Fruit fly (Drosophila melanogaster) whole organism, wandering third instar larva: ENCODE results near the gene CG46465.
A peak's percentile ranks its signal among the peaks of the same experiment; 100 is the strongest.

ENCODE experiments used
- Abd-B ChIP-seq: fragments of >200 bp; optimal IDR thresholded peaks from 2 replicates; lab custom pipeline; 2017; ENCODE audit warnings: missing biosample characterization, missing genetic modification characterization
- CG32264 ChIP-seq: fragments of 200-800 bp; sonication (Bioruptor generic); optimal IDR thresholded peaks from 2 replicates; lab custom pipeline; 2016; ENCODE audit warnings: missing biosample characterization, missing genetic modification characterization
- CG9705 ChIP-seq: fragments of 200-800 bp; sonication (Bioruptor generic); optimal IDR thresholded peaks from 2 replicates; lab custom pipeline; 2018; ENCODE audit warnings: missing biosample characterization, mild to moderate bottlenecking, missing genetic modification characterization
- CrebA ChIP-seq: fragments of 200-800 bp; sonication (Bioruptor generic); optimal IDR thresholded peaks from 2 replicates; lab custom pipeline; 2016; ENCODE audit warnings: missing biosample characterization, mild to moderate bottlenecking, missing genetic modification characterization, borderline replicate concordance
- Dfd ChIP-seq: fragments of >200 bp; optimal IDR thresholded peaks from 2 replicates; lab custom pipeline; 2017; ENCODE audit warnings: missing biosample characterization, missing genetic modification characterization
- Dif ChIP-seq: fragments of 200-275, 200-300 bp; sonication (Bioruptor generic); optimal IDR thresholded peaks from 2 replicates; lab custom pipeline; 2018; ENCODE audit warnings: missing biosample characterization, missing genetic modification characterization; ENCODE audit not compliant: partially characterized antibody
- HLH106 ChIP-seq: fragments of 200-800 bp; optimal IDR thresholded peaks from 3 replicates; lab custom pipeline; 2019; ENCODE audit warnings: missing biosample characterization, mild to moderate bottlenecking, missing genetic modification characterization, moderate library complexity
- Hnf4 ChIP-seq: fragments of 200-800 bp; sonication (Bioruptor generic); optimal IDR thresholded peaks from 2 replicates; lab custom pipeline; 2016; ENCODE audit warnings: missing biosample characterization, mild to moderate bottlenecking, missing genetic modification characterization
- Hr78 ChIP-seq: fragments of >200 bp; optimal IDR thresholded peaks from 2 replicates; lab custom pipeline; 2017; ENCODE audit warnings: missing biosample characterization, missing genetic modification characterization
- Hr83 ChIP-seq: fragments of 200-300 bp; sonication (Bioruptor generic); optimal IDR thresholded peaks from 2 replicates; lab custom pipeline; 2016; ENCODE audit warnings: missing biosample characterization, mild to moderate bottlenecking, missing genetic modification characterization, moderate library complexity; ENCODE audit not compliant: poor library complexity, severe bottlenecking
- Jra ChIP-seq: sonication (Bioruptor generic); optimal IDR thresholded peaks from 2 replicates; lab custom pipeline; 2016; ENCODE audit warnings: missing biosample characterization, missing genetic modification characterization
- Mio ChIP-seq: sonication (Bioruptor generic); optimal IDR thresholded peaks from 2 replicates; lab custom pipeline; 2016; ENCODE audit warnings: missing biosample characterization, missing genetic modification characterization
- Myc ChIP-seq: fragments of >200 bp; optimal IDR thresholded peaks from 2 replicates; lab custom pipeline; 2017
- N ChIP-seq: fragments of >200 bp; optimal IDR thresholded peaks from 2 replicates; lab custom pipeline; 2018; ENCODE audit warnings: missing biosample characterization, missing external identifiers, missing genetic modification characterization
- OdsH ChIP-seq: fragments of 200-800 bp; sonication (Bioruptor generic); optimal IDR thresholded peaks from 2 replicates; lab custom pipeline; 2016; ENCODE audit warnings: missing biosample characterization, mild to moderate bottlenecking, missing genetic modification characterization
- Rel ChIP-seq, 2 experiments: fragments of 200-800 bp; sonication (Bioruptor generic) in 1 of 2; optimal IDR thresholded peaks; 2 replicates in 1 of 2; 3 replicates in 1 of 2; lab custom pipeline; 2016 to 2019; ENCODE audit warnings: mild to moderate bottlenecking in 2 of 2, missing biosample characterization in 2 of 2, missing genetic modification characterization in 2 of 2, moderate library complexity in 1 of 2
- Sp1 ChIP-seq: fragments of 200-800 bp; sonication (Bioruptor generic); optimal IDR thresholded peaks from 3 replicates; lab custom pipeline; 2019; ENCODE audit warnings: missing biosample characterization, mild to moderate bottlenecking, missing genetic modification characterization, moderate library complexity
- br ChIP-seq: fragments of 200-800 bp; sonication (Bioruptor generic); optimal IDR thresholded peaks from 2 replicates; lab custom pipeline; 2016; ENCODE audit warnings: missing biosample characterization, missing genetic modification characterization
- brk ChIP-seq: fragments of 200-800 bp; sonication (Bioruptor generic); optimal IDR thresholded peaks from 2 replicates; lab custom pipeline; 2016; ENCODE audit warnings: missing biosample characterization, mild to moderate bottlenecking, missing genetic modification characterization
- dl ChIP-seq, 2 experiments: fragments of 175-275, 200-275 bp in 1 of 2; fragments of 200-275 bp in 1 of 2; sonication (Bioruptor generic); optimal IDR thresholded peaks; lab custom pipeline; 2018; ENCODE audit warnings: mild to moderate bottlenecking in 2 of 2, missing biosample characterization in 2 of 2, missing genetic modification characterization in 2 of 2, moderate library complexity in 2 of 2; ENCODE audit not compliant: partially characterized antibody in 2 of 2, insufficient read depth in 1 of 2
- dmrt93B ChIP-seq: fragments of 200-800 bp; sonication (Bioruptor generic); optimal IDR thresholded peaks from 2 replicates; lab custom pipeline; 2018; ENCODE audit warnings: missing biosample characterization, mild to moderate bottlenecking, missing genetic modification characterization
- dsf ChIP-seq: sonication (Bioruptor generic); optimal IDR thresholded peaks from 2 replicates; lab custom pipeline; 2016; ENCODE audit warnings: missing biosample characterization, missing genetic modification characterization, borderline replicate concordance
- ey ChIP-seq: fragments of 200-800 bp; sonication (Bioruptor generic); optimal IDR thresholded peaks from 2 replicates; lab custom pipeline; 2016; ENCODE audit warnings: missing biosample characterization, missing genetic modification characterization
- foxo ChIP-seq, 2 experiments: fragments of 200-800 bp; sonication (Bioruptor generic); optimal IDR thresholded peaks; 2 replicates in 1 of 2; 3 replicates in 1 of 2; lab custom pipeline; 2016 to 2017; ENCODE audit warnings: missing biosample characterization in 2 of 2, missing genetic modification characterization in 2 of 2
- fru ChIP-seq: fragments of 200-800 bp; sonication (Bioruptor generic); optimal IDR thresholded peaks from 3 replicates; lab custom pipeline; 2016; ENCODE audit warnings: missing biosample characterization, mild to moderate bottlenecking, missing genetic modification characterization
- h ChIP-seq: fragments of 200-800 bp; sonication (Bioruptor generic); optimal IDR thresholded peaks from 3 replicates; lab custom pipeline; 2016; ENCODE audit warnings: missing biosample characterization, mild to moderate bottlenecking, missing genetic modification characterization
- jim ChIP-seq: fragments of 175-275, 200-325 bp; sonication (Bioruptor generic); optimal IDR thresholded peaks from 2 replicates; lab custom pipeline; 2016; ENCODE audit warnings: missing biosample characterization, mild to moderate bottlenecking, missing genetic modification characterization
- lola ChIP-seq: fragments of >200 bp; optimal IDR thresholded peaks from 2 replicates; lab custom pipeline; 2017; ENCODE audit warnings: missing biosample characterization, missing genetic modification characterization
- pan ChIP-seq: fragments of >200 bp; optimal IDR thresholded peaks from 2 replicates; lab custom pipeline; 2017
- psq ChIP-seq: fragments of 200-800 bp; sonication (Bioruptor generic); optimal IDR thresholded peaks from 3 replicates; lab custom pipeline; 2017; ENCODE audit warnings: missing biosample characterization, mild to moderate bottlenecking, missing genetic modification characterization, moderate library complexity
- rgr ChIP-seq: fragments of 200-800 bp; sonication (Bioruptor generic); optimal IDR thresholded peaks from 3 replicates; lab custom pipeline; 2016; ENCODE audit warnings: missing biosample characterization, mild to moderate bottlenecking, missing genetic modification characterization
- sage ChIP-seq: fragments of 200-800 bp; sonication (Bioruptor generic); optimal IDR thresholded peaks from 2 replicates; lab custom pipeline; 2016; ENCODE audit warnings: missing biosample characterization, mild to moderate bottlenecking, missing genetic modification characterization
- sv ChIP-seq: fragments of 200-800 bp; sonication (Bioruptor generic); optimal IDR thresholded peaks from 3 replicates; lab custom pipeline; 2016; ENCODE audit warnings: missing biosample characterization, missing genetic modification characterization
- tai ChIP-seq: sonication (Bioruptor generic); optimal IDR thresholded peaks from 2 replicates; lab custom pipeline; 2016; ENCODE audit warnings: missing biosample characterization, missing genetic modification characterization
- usp ChIP-seq: fragments of >200 bp; optimal IDR thresholded peaks from 2 replicates; lab custom pipeline; 2017; ENCODE audit warnings: missing biosample characterization, missing genetic modification characterization
- woc ChIP-seq: sonication (Bioruptor generic); optimal IDR thresholded peaks from 2 replicates; lab custom pipeline; 2016; ENCODE audit warnings: missing biosample characterization, mild to moderate bottlenecking, missing genetic modification characterization

The CG46465 gene

dm6 chr2L:19002959-19003371, 10.7 kb downstream of the CG46465 start, which contains the start of gene CG31793 (continued):
- TF ChIP-seq brk (GFP tag; lab: Kevin White, UChicago) (no peak), Hnf4 (GFP tag; lab: Kevin White, UChicago) (no peak), CG32264 (GFP tag; lab: Kevin White, UChicago) (no peak), sage (GFP tag; lab: Kevin White, UChicago) (no peak), fru (GFP tag; lab: Kevin White, UChicago) (no peak), dl (GFP tag; optimal IDR thresholded peaks at IDR 0.05; lab: Kevin White, UChicago; ENCODE audit: insufficient read depth in 1 of 2, partially characterized antibody in 2 of 2) (no peak), ey (GFP tag; lab: Kevin White, UChicago) (no peak), Sp1 (GFP tag; lab: Kevin White, UChicago) (peak; percentile 50)
- TF ChIP-seq, all 38 proteins: peak for 9

dm6 chr2L:19009130-19009529, 16.8 kb downstream of the CG46465 start, which contains the start of gene RpL30:
Gene RpL30 (minus strand): TSS chr2L:19009306.
- peak; percentile 87 for TF ChIP-seq dmrt93B
- TF ChIP-seq Hr83 (GFP tag; lab: Kevin White, UChicago): peak; percentile 85
- peak; percentile 68 for TF ChIP-seq CG32264 (GFP tag; lab: Kevin White, UChicago)
- peak; percentile 97 for TF ChIP-seq Myc (lab: Kevin White, UChicago)
- peak; percentile 46 to 79 for TF ChIP-seq foxo (GFP tag; optimal IDR thresholded peaks at IDR 0.05; lab: Kevin White, UChicago)
- TF ChIP-seq sv: peak; percentile 88
- peak; percentile 71 for TF ChIP-seq Mio
- peak; percentile 81 for TF ChIP-seq fru (GFP tag; lab: Kevin White, UChicago)
- TF ChIP-seq woc (GFP tag; lab: Kevin White, UChicago): peak; percentile 51
- no peak for TF ChIP-seq Dfd (GFP tag; lab: Kevin White, UChicago)
- peak; percentile 56 for TF ChIP-seq psq
- peak; percentile 49 for TF ChIP-seq Dif (GFP tag; lab: Kevin White, UChicago)
- no peak for TF ChIP-seq Hr78 (GFP tag; lab: Kevin White, UChicago)
- no peak for TF ChIP-seq CrebA (GFP tag; lab: Kevin White, UChicago)
- TF ChIP-seq pan (lab: Kevin White, UChicago): no peak
- no peak for TF ChIP-seq dl (GFP tag; optimal IDR thresholded peaks at IDR 0.05; lab: Kevin White, UChicago; ENCODE audit: insufficient read depth in 1 of 2, partially characterized antibody in 2 of 2)
- peak; percentile 87 for TF ChIP-seq CG9705 (GFP tag; lab: Kevin White, UChicago)
- TF ChIP-seq Jra: peak; percentile 71
- peak; percentile 78 for TF ChIP-seq HLH106
- no peak for TF ChIP-seq jim
- TF ChIP-seq tai (GFP tag; lab: Kevin White, UChicago): no peak
- peak; percentile 90 for TF ChIP-seq br (GFP tag; lab: Kevin White, UChicago)
- peak; percentile 90 for TF ChIP-seq h
- TF ChIP-seq sage (GFP tag; lab: Kevin White, UChicago): peak; percentile 33
- peak; percentile 92 for TF ChIP-seq Sp1 (GFP tag; lab: Kevin White, UChicago)
- no peak for TF ChIP-seq lola
- TF ChIP-seq dsf: peak; percentile 22
- no peak for TF ChIP-seq Abd-B (GFP tag; lab: Kevin White, UChicago)
- peak; percentile 54 for TF ChIP-seq ey (GFP tag; lab: Kevin White, UChicago)
- TF ChIP-seq OdsH: peak; percentile 82
- no peak for TF ChIP-seq Rel (GFP tag; optimal IDR thresholded peaks at IDR 0.05; lab: Kevin White, UChicago)
- TF ChIP-seq Rel (tag; optimal IDR thresholded peaks at IDR 0.05; lab: Kevin White, UChicago): peak; percentile 78
- peak; percentile 94 for TF ChIP-seq rgr
- TF ChIP-seq Hnf4 (GFP tag; lab: Kevin White, UChicago): peak; percentile 81

- TF ChIP-seq dl (GFP tag; optimal IDR thresholded peaks at IDR 0.05; lab: Kevin White, UChicago; ENCODE audit: insufficient read depth in 1 of 2, partially characterized antibody in 2 of 2) (no peak), woc (GFP tag; lab: Kevin White, UChicago) (no peak), sv (no peak), br (GFP tag; lab: Kevin White, UChicago) (no peak), sage (GFP tag; lab: Kevin White, UChicago) (no peak), usp (GFP tag; lab: Kevin White, UChicago) (no peak), HLH106 (no peak), psq (no peak), Dif (GFP tag; lab: Kevin White, UChicago) (no peak), Hnf4 (GFP tag; lab: Kevin White, UChicago) (no peak), Abd-B (GFP tag; lab: Kevin White, UChicago) (no peak), Jra (no peak), CrebA (GFP tag; lab: Kevin White, UChicago) (no peak), N (no peak), Hr83 (GFP tag; lab: Kevin White, UChicago) (no peak), Dfd (GFP tag; lab: Kevin White, UChicago) (no peak), rgr (no peak)
Measured at dm6 chr2L:19010037-19010436, 17.7 kb downstream of the CG46465 start.
